Fruit fly (Drosophila melanogaster) whole organism: ENCODE measurements around the gene CG44085.

Source experiments
- CG8478 ChIP-seq: fragments of >200 bp; optimal IDR thresholded peaks from 2 replicates; lab custom pipeline; 2018; ENCODE audit warnings: inconsistent platforms
- Dll ChIP-seq: fragments of >200 bp; optimal IDR thresholded peaks from 2 replicates; lab custom pipeline; 2017
- EcR ChIP-seq, 2 experiments: fragments of >200 bp; optimal IDR thresholded peaks; 2 replicates each; lab custom pipeline; 2017; ENCODE audit warnings: missing biosample characterization in 2 of 2, missing genetic modification characterization in 2 of 2, missing genetic modification reagents in 2 of 2
- pan ChIP-seq: fragments of >200 bp; optimal IDR thresholded peaks from 2 replicates; lab custom pipeline; 2017
- psq ChIP-seq: fragments of >200 bp; optimal IDR thresholded peaks from 2 replicates; lab custom pipeline; 2017
- usp ChIP-seq: fragments of >200 bp; optimal IDR thresholded peaks from 2 replicates; lab custom pipeline; 2017; ENCODE audit warnings: missing biosample characterization, missing genetic modification characterization, mixed read lengths

CG44085 gene

dm6 chr2L:13236194-13236593 lies 24.6 kb upstream of the CG44085 start, which contains the start of gene Jhbp14:
Gene Jhbp14 (plus strand): TSS chr2L:13236494.
- no peak for TF ChIP-seq pan (lab: Kevin White, UChicago)
- no peak for TF ChIP-seq EcR (GFP tag; optimal IDR thresholded peaks at IDR 0.05; lab: Kevin White, UChicago)
- TF ChIP-seq psq (lab: Kevin White, UChicago) = no peak
- TF ChIP-seq Dll (lab: Kevin White, UChicago) = no peak
- TF ChIP-seq CG8478 (lab: Kevin White, UChicago) = no peak
- TF ChIP-seq usp (GFP tag; lab: Kevin White, UChicago) = no peak

- TF ChIP-seq Dll (lab: Kevin White, UChicago) = no peak
- TF ChIP-seq pan (lab: Kevin White, UChicago) = no peak
- TF ChIP-seq psq (lab: Kevin White, UChicago) = no peak
- TF ChIP-seq EcR (GFP tag; optimal IDR thresholded peaks at IDR 0.05; lab: Kevin White, UChicago) = no peak
- no peak for TF ChIP-seq usp (GFP tag; lab: Kevin White, UChicago)
These were observed 21.1 kb upstream of the CG44085 start, which contains the start of gene Jhbp13 for dm6 chr2L:13239689-13240088. Gene Jhbp13 (plus strand): TSS chr2L:13239989.

dm6 chr2L:13244759-13245308 lies 16.0 kb upstream of the CG44085 start:
- TF ChIP-seq usp (GFP tag; lab: Kevin White, UChicago) (no peak), CG8478 (lab: Kevin White, UChicago) (no peak), EcR (GFP tag; optimal IDR thresholded peaks at IDR 0.05; lab: Kevin White, UChicago) (no peak), Dll (lab: Kevin White, UChicago) (no peak), psq (lab: Kevin White, UChicago) (no peak), pan (lab: Kevin White, UChicago) (no peak)

- TF ChIP-seq Dll (lab: Kevin White, UChicago) (no peak), pan (lab: Kevin White, UChicago) (no peak), psq (lab: Kevin White, UChicago) (no peak), CG8478 (lab: Kevin White, UChicago) (no peak), EcR (GFP tag; optimal IDR thresholded peaks at IDR 0.05; lab: Kevin White, UChicago) (no peak)
These were observed 14.8 kb upstream of the CG44085 start, which contains the start of gene CG16820 for dm6 chr2L:13245855-13246645. Gene CG16820 (plus strand): TSS chr2L:13246232.

dm6 chr2L:13251167-13251566 lies 9.6 kb upstream of the CG44085 start:
- TF ChIP-seq psq (lab: Kevin White, UChicago) (no peak), pan (lab: Kevin White, UChicago) (no peak), EcR (GFP tag; optimal IDR thresholded peaks at IDR 0.05; lab: Kevin White, UChicago) (no peak), usp (GFP tag; lab: Kevin White, UChicago) (no peak), CG8478 (lab: Kevin White, UChicago) (no peak)

dm6 chr2L:13257177-13257576 lies 3.6 kb upstream of the CG44085 start, which contains the start of gene Naa20B:
Gene Naa20B (plus strand): TSS chr2L:13257477.
- TF ChIP-seq Dll (lab: Kevin White, UChicago) (no peak), CG8478 (lab: Kevin White, UChicago) (no peak), usp (GFP tag; lab: Kevin White, UChicago) (no peak), pan (lab: Kevin White, UChicago) (no peak), EcR (GFP tag; optimal IDR thresholded peaks at IDR 0.05; lab: Kevin White, UChicago) (no peak), psq (lab: Kevin White, UChicago) (no peak)

dm6 chr2L:13258702-13259101 lies 2.1 kb upstream of the CG44085 start:
- TF ChIP-seq EcR (GFP tag; optimal IDR thresholded peaks at IDR 0.05; lab: Kevin White, UChicago) (no peak), Dll (lab: Kevin White, UChicago) (no peak), CG8478 (lab: Kevin White, UChicago) (no peak), pan (lab: Kevin White, UChicago) (no peak), psq (lab: Kevin White, UChicago) (no peak), usp (GFP tag; lab: Kevin White, UChicago) (no peak)

- no peak for TF ChIP-seq CG8478 (lab: Kevin White, UChicago)
- TF ChIP-seq EcR (GFP tag; optimal IDR thresholded peaks at IDR 0.05; lab: Kevin White, UChicago) = no peak
- no peak for TF ChIP-seq pan (lab: Kevin White, UChicago)
- TF ChIP-seq usp (GFP tag; lab: Kevin White, UChicago) = no peak
- no peak for TF ChIP-seq psq (lab: Kevin White, UChicago)
- no peak for TF ChIP-seq Dll (lab: Kevin White, UChicago)
These were observed 1.2 kb upstream of the CG44085 start, which contains the start of gene CG31730 for dm6 chr2L:13259643-13260042. Gene CG31730 (minus strand): TSS chr2L:13259743.

dm6 chr2L:13265776-13266175 lies 5.0 kb downstream of the CG44085 start, which contains the start of gene CG31848:
Gene CG31848 (minus strand): TSS chr2L:13265876.
- TF ChIP-seq CG8478 (lab: Kevin White, UChicago) (no peak), pan (lab: Kevin White, UChicago) (no peak), psq (lab: Kevin White, UChicago) (no peak), usp (GFP tag; lab: Kevin White, UChicago) (no peak), EcR (GFP tag; optimal IDR thresholded peaks at IDR 0.05; lab: Kevin White, UChicago) (no peak), Dll (lab: Kevin White, UChicago) (no peak)

dm6 chr2L:13266627-13267026 lies 5.8 kb downstream of the CG44085 start:
- no peak for TF ChIP-seq Dll (lab: Kevin White, UChicago)
- no peak for TF ChIP-seq psq (lab: Kevin White, UChicago)
- no peak for TF ChIP-seq usp (GFP tag; lab: Kevin White, UChicago)
- TF ChIP-seq EcR (GFP tag; optimal IDR thresholded peaks at IDR 0.05; lab: Kevin White, UChicago) = no peak
- no peak for TF ChIP-seq CG8478 (lab: Kevin White, UChicago)
- no peak for TF ChIP-seq pan (lab: Kevin White, UChicago)
